Fruit fly (Drosophila melanogaster): ENCODE results near the gene Der-2.

Der-2 gene

DNA sequence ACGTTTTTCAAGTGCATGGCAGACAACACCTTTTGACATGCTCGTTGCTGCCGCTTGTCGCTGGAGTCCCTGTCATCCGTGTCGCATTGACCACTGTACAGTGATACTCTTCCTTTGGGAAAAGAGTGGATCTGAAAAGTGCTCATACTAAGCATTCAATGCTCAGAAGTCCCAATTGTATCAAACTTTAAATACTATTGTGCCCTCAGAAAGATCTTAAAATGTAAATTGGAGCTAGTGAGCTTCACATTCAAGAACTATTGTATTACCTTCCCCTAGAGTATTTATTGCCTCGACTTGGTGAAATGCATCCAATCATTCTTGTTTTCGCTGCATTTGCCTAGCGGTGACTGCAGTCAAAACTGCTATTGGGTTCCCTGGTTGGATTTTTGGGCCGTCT lies 39.4 kb upstream of the Der-2 start (continued):
- TF ChIP-seq CG15336 (GFP tag; IDR thresholded peaks at IDR 0.05) (peak; percentile 51; the same call in 1 of the 2 replicates), Hr38 (GFP tag; optimal IDR thresholded peaks at IDR 0.05) (no peak), topi (GFP tag; optimal IDR thresholded peaks at IDR 0.05) (no peak), Ets21C (GFP tag; optimal IDR thresholded peaks at IDR 0.05) (no peak), CG6163 (GFP tag; IDR thresholded peaks at IDR 0.05) (peak; percentile 67; the same call in 2 of the 3 replicates), CG6276 (GFP tag; optimal IDR thresholded peaks at IDR 0.05) (peak; percentile 35), acj6 (GFP tag; optimal IDR thresholded peaks at IDR 0.05) (peak; percentile 23), Lpt (GFP tag; optimal IDR thresholded peaks at IDR 0.05) (peak; percentile 74), Ets96B (tag; optimal IDR thresholded peaks at IDR 0.05) (peak; percentile 56)

DNA sequence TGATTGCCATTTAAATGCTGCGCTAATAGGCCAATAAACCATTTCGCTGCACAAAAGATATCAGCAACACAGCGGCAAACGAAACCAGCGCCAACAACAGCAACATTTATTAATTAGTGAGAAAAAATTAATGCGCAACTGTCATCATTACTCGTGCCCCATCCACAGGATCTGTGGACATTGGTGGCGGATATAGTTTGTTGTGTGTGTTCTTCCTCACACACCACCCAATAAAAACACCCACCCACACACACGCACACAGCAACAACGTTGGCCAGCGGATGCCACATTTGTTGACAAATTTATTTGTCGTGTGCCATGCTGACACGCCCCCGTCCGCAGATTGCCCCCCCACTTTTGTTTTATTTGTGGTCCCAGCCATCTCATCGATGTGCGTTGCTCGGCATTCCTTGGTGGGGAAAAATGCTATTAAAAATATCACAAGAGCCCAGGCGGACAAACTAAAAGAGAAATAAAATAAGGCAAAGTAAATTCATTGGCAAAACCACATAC lies 34.2 kb upstream of the Der-2 start:
- no peak for TF ChIP-seq Hr4 (GFP tag; optimal IDR thresholded peaks at IDR 0.05)
- TF ChIP-seq spab (GFP tag; optimal IDR thresholded peaks at IDR 0.05), result no peak
- TF ChIP-seq CG10669 (GFP tag; optimal IDR thresholded peaks at IDR 0.05), result no peak
- TF ChIP-seq svp (GFP tag), result peak; percentile 55

- peak; percentile 42 for TF ChIP-seq Eip78C (GFP tag)
- TF ChIP-seq ss (GFP tag; optimal IDR thresholded peaks at IDR 0.05), result no peak
- peak; percentile 1 for TF ChIP-seq esn (GFP tag; optimal IDR thresholded peaks at IDR 0.05)
- peak; percentile 51 for TF ChIP-seq svp (GFP tag)
- TF ChIP-seq Met (GFP tag; optimal IDR thresholded peaks at IDR 0.05), result peak; percentile 42
Observed at dm6 chr3R:16510128-16510527, 26.1 kb upstream of the Der-2 start.

dm6 chr3R:16507706-16508105 lies 23.7 kb upstream of the Der-2 start:
- TF ChIP-seq Eip75B (GFP tag; optimal IDR thresholded peaks at IDR 0.05) (no peak), Eip93F (GFP tag; optimal IDR thresholded peaks at IDR 0.05) (no peak), vri (GFP tag; optimal IDR thresholded peaks at IDR 0.05) (no peak), Ets96B (tag; optimal IDR thresholded peaks at IDR 0.05) (no peak), eg (GFP tag; IDR thresholded peaks at IDR 0.05) (no peak), Lpt (GFP tag; optimal IDR thresholded peaks at IDR 0.05) (no peak), Sox102F (GFP tag; optimal IDR thresholded peaks at IDR 0.05) (no peak), ss (GFP tag; optimal IDR thresholded peaks at IDR 0.05) (peak in 1 of 2 experiments; percentile 91), dsx (GFP tag; optimal IDR thresholded peaks at IDR 0.05; ENCODE audit: poor library complexity, severe bottlenecking) (no peak), svp (GFP tag) (peak; percentile 62), CG7368 (GFP tag; optimal IDR thresholded peaks at IDR 0.05) (no peak), Smox (GFP tag; optimal IDR thresholded peaks at IDR 0.05) (no peak), Blimp-1 (GFP tag; optimal IDR thresholded peaks at IDR 0.05) (no peak), CG8119 (GFP tag; IDR thresholded peaks at IDR 0.05) (no peak), CG4318 (GFP tag; optimal IDR thresholded peaks at IDR 0.05) (no peak)

dm6 chr3R:16504541-16504940 lies 20.5 kb upstream of the Der-2 start:
- no peak for TF ChIP-seq Hr39 (GFP tag; optimal IDR thresholded peaks at IDR 0.05)
- no peak for TF ChIP-seq dsx (GFP tag; optimal IDR thresholded peaks at IDR 0.05; ENCODE audit: poor library complexity, severe bottlenecking)
- TF ChIP-seq Smox (GFP tag; optimal IDR thresholded peaks at IDR 0.05), result no peak
- TF ChIP-seq Hr4 (GFP tag; optimal IDR thresholded peaks at IDR 0.05), result no peak

DNA sequence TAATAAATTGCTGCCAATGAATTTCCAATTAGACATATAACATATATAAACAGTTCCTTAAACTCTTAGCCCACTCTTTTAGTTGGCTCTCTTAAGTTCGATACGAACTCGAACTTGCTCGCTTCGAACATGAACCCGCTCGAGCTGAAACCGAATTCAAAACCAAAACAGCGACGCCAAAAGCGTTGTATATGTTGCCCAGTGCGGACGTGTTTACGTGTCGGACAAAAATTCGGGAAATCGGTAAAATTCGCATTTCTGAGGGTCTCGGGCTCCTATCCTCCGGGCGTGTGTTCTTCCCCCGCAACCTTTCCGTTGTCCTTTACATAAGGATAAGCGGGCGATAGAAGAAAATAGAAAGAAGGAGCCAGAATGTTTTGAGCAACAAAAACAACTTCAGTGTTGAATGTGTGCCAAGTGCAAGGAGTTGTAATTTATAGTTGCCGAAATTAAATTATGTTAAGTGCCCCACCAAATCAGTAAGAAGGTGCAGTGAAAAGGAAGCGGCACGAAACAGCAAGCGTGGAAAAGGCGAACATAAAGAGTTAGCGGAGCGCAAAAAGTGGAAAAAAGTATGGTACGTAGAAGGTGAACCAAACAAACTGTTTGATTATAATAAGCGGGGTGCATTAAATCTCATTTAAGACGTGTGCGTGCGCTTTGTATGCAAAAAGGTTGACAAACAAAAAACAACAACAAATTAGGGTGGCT lies 18.7 kb upstream of the Der-2 start, which contains the start of gene CG42342:
TSS of gene CG42342 (plus strand) at position 176 of the 711 bp plus-strand sequence.
- TF ChIP-seq svp (GFP tag), result peak; percentile 2
- TF ChIP-seq eg (GFP tag; IDR thresholded peaks at IDR 0.05), result no peak
- peak; percentile 4 for TF ChIP-seq CG6854 (GFP tag; optimal IDR thresholded peaks at IDR 0.05)
- TF ChIP-seq ss (GFP tag; optimal IDR thresholded peaks at IDR 0.05), result peak in 1 of 2 experiments; percentile 4
- TF ChIP-seq Eip78C (GFP tag), result peak; percentile 65

Data from whole organism, prepupa.